Fruit fly (Drosophila melanogaster) whole organism, embryonic: ENCODE results near the gene Trs23.

Source experiments
- Ada2b ChIP-seq: fragments of 200-800 bp; sonication (Bioruptor generic); IDR thresholded peaks from 2 replicates; pipeline ENCODE4 v1.3.6; 2022; ENCODE audit warnings: missing biosample characterization, missing genetic modification characterization
- Bdp1 ChIP-seq: fragments of 200-800 bp; sonication (Bioruptor generic); optimal IDR thresholded peaks from 3 replicates; lab custom pipeline; 2016; ENCODE audit warnings: missing biosample characterization, missing genetic modification characterization
- Blimp-1 ChIP-seq: fragments of 200-800 bp; sonication (Bioruptor generic); optimal IDR thresholded peaks from 3 replicates; lab custom pipeline; 2018; ENCODE audit warnings: missing biosample characterization, missing genetic modification characterization, mild to moderate bottlenecking, moderate library complexity, missing genetic modification reagents
- CG10321 ChIP-seq: fragments of 200-800 bp; sonication (Bioruptor generic); IDR thresholded peaks from 2 replicates; pipeline ENCODE4 v1.3.6; 2022; ENCODE audit warnings: missing biosample characterization, missing genetic modification characterization
- CG10543 ChIP-seq: fragments of 200-800 bp; sonication (Bioruptor generic); optimal IDR thresholded peaks from 3 replicates; lab custom pipeline; 2017; ENCODE audit warnings: missing biosample characterization, mild to moderate bottlenecking, missing genetic modification characterization, moderate library complexity
- CG10959 ChIP-seq: fragments of 200-800 bp; sonication (Bioruptor generic); IDR thresholded peaks from 2 replicates; pipeline ENCODE4 v1.3.6; 2022; ENCODE audit warnings: missing biosample characterization, missing genetic modification characterization
- CG12071 ChIP-seq: fragments of 200-800 bp; sonication (Bioruptor generic); optimal IDR thresholded peaks from 3 replicates; lab custom pipeline; 2018; ENCODE audit warnings: missing biosample characterization, mild to moderate bottlenecking, missing genetic modification characterization
- CG12236 ChIP-seq: fragments of 200-800 bp; sonication (Bioruptor generic); optimal IDR thresholded peaks from 2 replicates; lab custom pipeline; 2016; ENCODE audit warnings: missing biosample characterization, missing genetic modification characterization
- CG14014 ChIP-seq: fragments of 200-800 bp; sonication (Bioruptor generic); IDR thresholded peaks from 2 replicates; pipeline ENCODE4 v1.3.6; 2022; ENCODE audit warnings: missing biosample characterization, missing genetic modification characterization
- CG1529 ChIP-seq: fragments of 200-800 bp; sonication (Bioruptor generic); optimal IDR thresholded peaks from 3 replicates; lab custom pipeline; 2018; ENCODE audit warnings: missing biosample characterization, missing genetic modification characterization
- CG1602 ChIP-seq: fragments of 200-800 bp; sonication (Bioruptor generic); optimal IDR thresholded peaks from 3 replicates; lab custom pipeline; 2016; ENCODE audit warnings: missing biosample characterization, missing genetic modification characterization
- CG1647 ChIP-seq: fragments of 200-800 bp; sonication (Bioruptor generic); optimal IDR thresholded peaks from 3 replicates; lab custom pipeline; 2016; ENCODE audit warnings: missing biosample characterization, missing genetic modification characterization
- CG1792 ChIP-seq: fragments of 200-800 bp; sonication (Bioruptor generic); optimal IDR thresholded peaks from 2 replicates; lab custom pipeline; 2016; ENCODE audit warnings: missing biosample characterization, missing genetic modification characterization
- CG2875 ChIP-seq: fragments of 200-800 bp; sonication (Bioruptor generic); optimal IDR thresholded peaks from 2 replicates; lab custom pipeline; 2017; ENCODE audit warnings: missing biosample characterization, mild to moderate bottlenecking, missing genetic modification characterization, missing genetic modification reagents
- CG2889 ChIP-seq: fragments of 200-800 bp; sonication (Bioruptor generic); IDR thresholded peaks from 3 replicates; pipeline ENCODE4 v1.3.6; 2022; ENCODE audit warnings: missing biosample characterization, missing genetic modification characterization
- CG34376 ChIP-seq: fragments of 200-800 bp; sonication (Bioruptor generic); optimal IDR thresholded peaks from 2 replicates; lab custom pipeline; 2018; ENCODE audit warnings: missing biosample characterization, mild to moderate bottlenecking, missing genetic modification characterization
- CG34422 ChIP-seq: fragments of 200-800 bp; sonication (Bioruptor generic); IDR thresholded peaks from 3 replicates; pipeline ENCODE4 v1.3.6; 2022; ENCODE audit warnings: missing biosample characterization, missing genetic modification characterization
- CG3838 ChIP-seq: fragments of 200-800 bp; sonication (Bioruptor generic); optimal IDR thresholded peaks from 3 replicates; lab custom pipeline; 2016; ENCODE audit warnings: missing biosample characterization, missing genetic modification characterization
- CG3995 ChIP-seq: fragments of 200-800 bp; sonication (Bioruptor generic); optimal IDR thresholded peaks from 3 replicates; lab custom pipeline; 2016; ENCODE audit warnings: missing biosample characterization, missing genetic modification characterization
- CG6654 ChIP-seq: fragments of 200-800 bp; sonication (Bioruptor generic); optimal IDR thresholded peaks from 2 replicates; lab custom pipeline; 2017; ENCODE audit warnings: missing biosample characterization, mild to moderate bottlenecking, missing genetic modification characterization
- CG6683 ChIP-seq: fragments of 200-800 bp; sonication (Bioruptor generic); optimal IDR thresholded peaks from 2 replicates; lab custom pipeline; 2017; ENCODE audit warnings: missing biosample characterization, mild to moderate bottlenecking, missing genetic modification characterization, missing genetic modification reagents
- CG7839 ChIP-seq: fragments of 200-800 bp; sonication (Bioruptor generic); optimal IDR thresholded peaks from 3 replicates; lab custom pipeline; 2018; ENCODE audit warnings: missing biosample characterization, mild to moderate bottlenecking, missing genetic modification characterization, moderate library complexity
- CG8290 ChIP-seq, 3 experiments: fragments of 200-800 bp; sonication (Bioruptor generic); optimal IDR thresholded peaks; 2 replicates each; lab custom pipeline; 2016 to 2019; ENCODE audit warnings: missing biosample characterization in 3 of 3, missing genetic modification characterization in 3 of 3, mild to moderate bottlenecking in 2 of 3, moderate library complexity in 1 of 3
- CG9932 ChIP-seq: fragments of 200-800 bp; sonication (Bioruptor generic); IDR thresholded peaks from 2 replicates; pipeline ENCODE4 v1.3.6; 2022; ENCODE audit warnings: missing biosample characterization, missing genetic modification characterization
- Deaf1 ChIP-seq: fragments of 200-800 bp; optimal IDR thresholded peaks from 3 replicates; lab custom pipeline; 2019; ENCODE audit warnings: missing biosample characterization, mild to moderate bottlenecking, missing genetic modification characterization, moderate library complexity
- Fer1 ChIP-seq: fragments of 200-800 bp; sonication (Bioruptor generic); optimal IDR thresholded peaks from 2 replicates; lab custom pipeline; 2017; ENCODE audit warnings: missing biosample characterization, mild to moderate bottlenecking, missing genetic modification characterization
- HLH3B ChIP-seq: fragments of 200-800 bp; sonication (Bioruptor generic); IDR thresholded peaks from 2 replicates; pipeline ENCODE4 v1.3.6; 2022; ENCODE audit warnings: missing biosample characterization, missing genetic modification characterization
- Hr51 ChIP-seq, 2 experiments: fragments of 200-800 bp; sonication (Bioruptor generic); optimal IDR thresholded peaks; 2 replicates in 1 of 2; 3 replicates in 1 of 2; lab custom pipeline; 2016 to 2018; ENCODE audit warnings: missing biosample characterization in 2 of 2, missing genetic modification characterization in 2 of 2, mild to moderate bottlenecking in 1 of 2, moderate library complexity in 1 of 2
- Lhr ChIP-seq: fragments of 200-800 bp; sonication (Bioruptor generic); optimal IDR thresholded peaks from 3 replicates; lab custom pipeline; 2017; ENCODE audit warnings: mild to moderate bottlenecking, missing biosample characterization, missing genetic modification reagents, missing genetic modification characterization
- Mes4 ChIP-seq: fragments of 200-800 bp; sonication (Bioruptor generic); optimal IDR thresholded peaks from 2 replicates; lab custom pipeline; 2016; ENCODE audit warnings: missing biosample characterization, missing genetic modification characterization
- Nf-YB ChIP-seq: fragments of 200-800 bp; sonication (Bioruptor generic); optimal IDR thresholded peaks from 3 replicates; lab custom pipeline; 2019; ENCODE audit warnings: missing biosample characterization, mild to moderate bottlenecking, missing genetic modification characterization, moderate library complexity
- ara ChIP-seq: fragments of 200-800 bp; sonication (Bioruptor generic); IDR thresholded peaks from 2 replicates; pipeline ENCODE4 v1.3.6; 2022; ENCODE audit warnings: missing biosample characterization, missing genetic modification characterization
- ase ChIP-seq: fragments of 200-800 bp; sonication (Bioruptor generic); IDR thresholded peaks from 3 replicates; pipeline ENCODE4 v1.3.6; 2022; ENCODE audit warnings: missing biosample characterization, missing genetic modification characterization
- bsh ChIP-seq, 2 experiments: fragments of 200-800 bp; sonication (Bioruptor generic); optimal IDR thresholded peaks; 2 replicates each; lab custom pipeline; 2017 to 2018; ENCODE audit warnings: mild to moderate bottlenecking in 2 of 2, missing biosample characterization in 2 of 2, missing genetic modification characterization in 2 of 2, moderate library complexity in 1 of 2
- ci ChIP-seq: fragments of 200-800 bp; sonication (Bioruptor generic); IDR thresholded peaks from 3 replicates; pipeline ENCODE4 v1.3.6; 2022; ENCODE audit warnings: missing biosample characterization, missing genetic modification characterization
- crol ChIP-seq: fragments of 200-800 bp; sonication (Bioruptor generic); IDR thresholded peaks from 2 replicates; pipeline ENCODE4 v1.3.6; 2022; ENCODE audit warnings: missing biosample characterization, missing genetic modification characterization
- en ChIP-seq: fragments of 200-800 bp; sonication (Bioruptor generic); optimal IDR thresholded peaks from 2 replicates; lab custom pipeline; 2016; ENCODE audit warnings: missing biosample characterization, missing genetic modification characterization
- eve ChIP-seq, 2 experiments: fragments of >200 bp; optimal IDR thresholded peaks; 2 replicates each; lab custom pipeline; 2017; ENCODE audit warnings: missing biosample characterization in 2 of 2, missing genetic modification characterization in 2 of 2
- gsb ChIP-seq: fragments of 200-800 bp; sonication (Bioruptor generic); IDR thresholded peaks from 2 replicates; pipeline ENCODE4 v1.3.6; 2022; ENCODE audit warnings: missing biosample characterization, missing genetic modification characterization
- lab ChIP-seq: fragments of 200-800 bp; sonication (Bioruptor generic); optimal IDR thresholded peaks from 3 replicates; lab custom pipeline; 2017; ENCODE audit warnings: missing biosample characterization, missing genetic modification characterization, mild to moderate bottlenecking, moderate library complexity, missing genetic modification reagents
- lmd ChIP-seq: fragments of 200-800 bp; sonication (Bioruptor generic); IDR thresholded peaks from 2 replicates; pipeline ENCODE4 v1.3.6; 2022; ENCODE audit warnings: missing biosample characterization, missing genetic modification characterization
- phol ChIP-seq: fragments of 200-800 bp; sonication (Bioruptor generic); optimal IDR thresholded peaks from 3 replicates; lab custom pipeline; 2018; ENCODE audit warnings: missing biosample characterization, mild to moderate bottlenecking, missing genetic modification characterization, moderate library complexity
- pros ChIP-seq: fragments of 200-800 bp; sonication (Bioruptor generic); optimal IDR thresholded peaks from 3 replicates; lab custom pipeline; 2019; ENCODE audit warnings: missing biosample characterization, mild to moderate bottlenecking, missing genetic modification characterization, moderate library complexity
- psq ChIP-seq: fragments of 200-800 bp; sonication (Bioruptor generic); optimal IDR thresholded peaks from 2 replicates; lab custom pipeline; 2017; ENCODE audit warnings: missing biosample characterization, missing genetic modification characterization
- ro ChIP-seq: fragments of 200-800 bp; sonication (Bioruptor generic); IDR thresholded peaks from 2 replicates; pipeline ENCODE4 v1.3.6; 2022; ENCODE audit warnings: missing biosample characterization, missing genetic modification characterization
- sd ChIP-seq: fragments of 200-800 bp; sonication (Bioruptor generic); optimal IDR thresholded peaks from 3 replicates; lab custom pipeline; 2018; ENCODE audit warnings: missing biosample characterization, mild to moderate bottlenecking, missing genetic modification characterization, moderate library complexity
- sim ChIP-seq: fragments of 200-800 bp; sonication (Bioruptor generic); IDR thresholded peaks from 2 replicates; pipeline ENCODE4 v1.3.6; 2022; ENCODE audit warnings: missing biosample characterization, missing genetic modification characterization
- sima ChIP-seq: fragments of 200-800 bp; sonication (Bioruptor generic); optimal IDR thresholded peaks from 2 replicates; lab custom pipeline; 2016; ENCODE audit warnings: missing biosample characterization, missing genetic modification characterization
- sqz ChIP-seq: fragments of 200-800 bp; sonication (Bioruptor generic); optimal IDR thresholded peaks from 3 replicates; lab custom pipeline; 2018; ENCODE audit warnings: missing biosample characterization, mild to moderate bottlenecking, missing genetic modification characterization
- sr ChIP-seq: fragments of 200-800 bp; sonication (Bioruptor generic); IDR thresholded peaks from 3 replicates; pipeline ENCODE4 v1.3.6; 2022; ENCODE audit warnings: missing biosample characterization, missing genetic modification characterization
- sug ChIP-seq: fragments of 200-800 bp; optimal IDR thresholded peaks from 2 replicates; lab custom pipeline; 2019; ENCODE audit warnings: missing biosample characterization, mild to moderate bottlenecking, missing genetic modification characterization, moderate library complexity
- tgo ChIP-seq: fragments of 200-800 bp; sonication (Bioruptor generic); IDR thresholded peaks from 3 replicates; pipeline ENCODE4 v1.3.6; 2022; ENCODE audit warnings: missing biosample characterization, missing genetic modification characterization

The Trs23 gene

DNA sequence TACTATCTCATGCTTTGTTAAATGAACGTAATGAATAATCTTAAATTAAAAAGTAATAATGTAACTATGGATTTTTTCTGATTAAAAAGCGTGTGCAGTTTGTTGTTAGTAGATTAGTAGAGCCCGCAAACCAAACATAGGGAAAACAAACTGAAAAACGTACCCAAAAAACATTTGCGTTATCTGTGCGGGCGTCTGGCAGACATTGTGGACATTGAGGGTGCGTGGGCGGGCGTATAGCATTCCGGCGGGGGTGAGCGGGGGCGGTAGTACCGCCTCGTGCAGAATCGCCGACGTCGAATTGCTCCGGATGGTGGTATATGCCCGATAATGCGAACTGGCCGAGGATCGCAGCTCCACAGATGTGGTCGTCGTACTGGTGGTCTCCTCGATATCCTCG, 48.3 kb downstream of the Trs23 start (continued):
- TF ChIP-seq CG34376 = peak; percentile 38
- no peak for TF ChIP-seq ci
- TF ChIP-seq Hr51 (GFP tag; optimal IDR thresholded peaks at IDR 0.05; lab: Kevin White, UChicago) = no peak
- TF ChIP-seq HLH3B (GFP tag; lab: Robert Waterston, UW) = peak; percentile 17; the same call in 1 of the 2 replicates
- peak; percentile 80 for TF ChIP-seq sd
- TF ChIP-seq Deaf1 (tag; lab: Kevin White, UChicago) = peak; percentile 10
- TF ChIP-seq sug = peak; percentile 78
- TF ChIP-seq Fer1 (GFP tag; lab: Kevin White, UChicago) = peak; percentile 13
- peak; percentile 34 for TF ChIP-seq lab (GFP tag; lab: Kevin White, UChicago)
- TF ChIP-seq sr (GFP tag; lab: Robert Waterston, UW) = peak; percentile 98
- peak; percentile 91 for TF ChIP-seq crol (GFP tag; lab: Robert Waterston, UW)
- TF ChIP-seq phol (tag; lab: Kevin White, UChicago) = no peak
- peak; percentile 68 for TF ChIP-seq CG10543

- TF ChIP-seq CG6683 (GFP tag; lab: Kevin White, UChicago) (no peak), Nf-YB (GFP tag; lab: Kevin White, UChicago) (no peak), CG1792 (GFP tag; lab: Kevin White, UChicago) (no peak), ara (0 out of 2 replicates have a peak, but pooled peaks have one; percentile 24), sim (no peak), CG2889 (no peak), tgo (GFP tag; lab: Robert Waterston, UW) (no peak), sqz (no peak), eve (GFP tag; optimal IDR thresholded peaks at IDR 0.05; lab: Kevin White, UChicago) (peak in 1 of 2 experiments; percentile 74), CG1529 (GFP tag; lab: Kevin White, UChicago) (no peak), CG8290 (GFP tag; optimal IDR thresholded peaks at IDR 0.05; lab: Kevin White, UChicago) (no peak), CG8290 (tag; optimal IDR thresholded peaks at IDR 0.05; lab: Kevin White, UChicago) (no peak), CG10959 (GFP tag; lab: Robert Waterston, UW) (no peak), CG1602 (no peak), CG6654 (no peak), CG7839 (no peak), CG10321 (GFP tag; lab: Robert Waterston, UW) (no peak), gsb (GFP tag; lab: Robert Waterston, UW) (no peak), Blimp-1 (GFP tag; lab: Kevin White, UChicago) (peak; percentile 95), psq (GFP tag; lab: Kevin White, UChicago) (no peak), bsh (GFP tag; optimal IDR thresholded peaks at IDR 0.05; lab: Kevin White, UChicago) (no peak), CG12071 (GFP tag; lab: Kevin White, UChicago) (no peak), pros (GFP tag; lab: Kevin White, UChicago) (no peak), ase (GFP tag; lab: Robert Waterston, UW) (no peak), CG1647 (no peak), Bdp1 (GFP tag; lab: Kevin White, UChicago) (no peak)
Observed at dm6 chr2L:8734998-8735397, 49.0 kb downstream of the Trs23 start.

dm6 chr2L:8735572-8735996, 49.6 kb downstream of the Trs23 start:
- TF ChIP-seq Lhr = no peak
- peak; percentile 0 for TF ChIP-seq Mes4 (GFP tag; lab: Kevin White, UChicago)
- TF ChIP-seq lmd (GFP tag; lab: Robert Waterston, UW) = no peak
- peak; percentile 44; the same call in 1 of the 2 replicates for TF ChIP-seq CG14014 (GFP tag; lab: Robert Waterston, UW)
- no peak for TF ChIP-seq CG3995 (GFP tag; lab: Kevin White, UChicago)
- TF ChIP-seq CG2875 (GFP tag; lab: Kevin White, UChicago) = no peak
- TF ChIP-seq sima = no peak
- TF ChIP-seq en (GFP tag; lab: Kevin White, UChicago) = no peak
- peak; percentile 8 for TF ChIP-seq CG12236 (GFP tag; lab: Kevin White, UChicago)
- peak; percentile 45 for TF ChIP-seq CG9932 (GFP tag; lab: Robert Waterston, UW)
- TF ChIP-seq ro = no peak
- TF ChIP-seq CG3838 (GFP tag; lab: Kevin White, UChicago) = no peak
- TF ChIP-seq Ada2b = no peak
- peak; percentile 60; the same call in 1 of the 3 replicates for TF ChIP-seq CG34422
